Fruit fly (Drosophila melanogaster): ENCODE measurements around the gene Sytalpha.

The Sytalpha gene

DNA sequence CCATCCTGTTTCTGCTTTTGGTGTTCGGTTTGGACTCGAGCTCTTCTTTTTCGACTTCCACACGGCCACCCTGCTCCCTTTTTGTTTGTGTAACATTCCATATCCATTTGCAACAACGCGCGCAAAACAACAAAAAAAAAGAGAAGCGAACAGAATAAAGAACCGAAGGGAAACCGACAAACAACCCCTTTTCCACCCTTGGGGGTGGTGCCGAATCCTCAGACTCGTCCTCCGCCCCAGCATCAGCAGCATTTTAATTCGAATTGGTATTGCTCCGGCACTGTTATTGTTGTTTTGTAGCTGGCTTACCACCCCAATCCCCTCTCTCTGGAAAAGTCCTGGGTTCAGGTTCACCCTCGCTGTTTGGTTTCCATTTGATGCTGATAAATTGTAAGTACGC, 7.1 kb upstream of the Sytalpha start (continued):
- TF ChIP-seq CG11085 (GFP tag; IDR thresholded peaks at IDR 0.05) (no peak), Lpt (GFP tag; optimal IDR thresholded peaks at IDR 0.05) (no peak), br (optimal IDR thresholded peaks at IDR 0.05) (no peak), caup (GFP tag; optimal IDR thresholded peaks at IDR 0.05; ENCODE audit: severe bottlenecking) (no peak), CG4617 (GFP tag; optimal IDR thresholded peaks at IDR 0.05; ENCODE audit: borderline replicate concordance) (no peak), E2f1 (GFP tag; IDR thresholded peaks at IDR 0.05) (no peak), Dref (GFP tag; IDR thresholded peaks at IDR 0.05) (no peak), p53 (GFP tag; optimal IDR thresholded peaks at IDR 0.05) (no peak), CG8924 (tag; optimal IDR thresholded peaks at IDR 0.05) (no peak), chinmo (GFP tag; IDR thresholded peaks at IDR 0.05; ENCODE audit: partially characterized antibody) (0 out of 4 replicates have a peak, but pooled peaks have one; percentile 45), crol (GFP tag; IDR thresholded peaks at IDR 0.05) (peak; percentile 54; the same call in 1 of the 2 replicates), Drgx (GFP tag; IDR thresholded peaks at IDR 0.05) (no peak), sqz (GFP tag; optimal IDR thresholded peaks at IDR 0.05) (peak; percentile 71), pita (GFP tag; optimal IDR thresholded peaks at IDR 0.05) (no peak), H15 (GFP tag; IDR thresholded peaks at IDR 0.05) (no peak), CG11247 (GFP tag; IDR thresholded peaks at IDR 0.05) (no peak), Kr (GFP tag; optimal IDR thresholded peaks at IDR 0.05) (peak; percentile 15), CG17328 (GFP tag; IDR thresholded peaks at IDR 0.05) (no peak), oc (tag; optimal IDR thresholded peaks at IDR 0.05) (peak; percentile 40), Camta (GFP tag; optimal IDR thresholded peaks at IDR 0.05) (no peak), CG10565 (GFP tag; optimal IDR thresholded peaks at IDR 0.05) (no peak), B-H2 (GFP tag; optimal IDR thresholded peaks at IDR 0.05) (peak; percentile 2), seq (GFP tag; IDR thresholded peaks at IDR 0.05) (peak; percentile 36; the same call in 1 of the 2 replicates), CG4360 (GFP tag; IDR thresholded peaks at IDR 0.05) (peak; percentile 68), fu2 (GFP tag; optimal IDR thresholded peaks at IDR 0.05) (no peak), CG3726 (GFP tag; IDR thresholded peaks at IDR 0.05) (no peak)

DNA sequence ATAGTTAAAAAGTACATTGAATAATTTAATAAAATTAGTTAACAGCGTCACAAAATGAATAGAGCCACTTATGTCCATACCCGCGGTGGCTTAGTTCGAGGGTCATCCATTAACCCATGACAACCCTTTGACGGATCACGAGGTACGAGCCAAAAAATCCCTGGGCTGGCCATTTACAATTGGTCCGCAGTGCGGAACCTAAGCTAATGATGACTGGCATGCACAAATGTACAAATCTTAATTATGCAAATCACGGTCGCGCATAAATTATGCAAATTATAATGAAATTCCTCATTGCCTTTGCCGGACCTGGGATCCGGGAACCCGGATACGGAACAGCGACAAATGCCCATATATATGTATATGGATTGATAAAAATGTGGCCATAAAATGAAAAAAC, 5.3 kb upstream of the Sytalpha start:
- TF ChIP-seq gsb-n (tag; optimal IDR thresholded peaks at IDR 0.05): peak; percentile 58
- peak; percentile 13 for TF ChIP-seq Oli (tag; optimal IDR thresholded peaks at IDR 0.05)
- 0 out of 2 replicates have a peak, but pooled peaks have one; percentile 14 for TF ChIP-seq Awh (GFP tag; IDR thresholded peaks at IDR 0.05)
- 0 out of 3 replicates have a peak, but pooled peaks have one; percentile 23 for TF ChIP-seq row (GFP tag; IDR thresholded peaks at IDR 0.05)
- TF ChIP-seq CG7745 (tag; optimal IDR thresholded peaks at IDR 0.05): peak; percentile 48
- TF ChIP-seq CG12155 (GFP tag; optimal IDR thresholded peaks at IDR 0.05): no peak
- no peak for TF ChIP-seq Mes4 (GFP tag; optimal IDR thresholded peaks at IDR 0.05)
- peak; percentile 69; the same call in 1 of the 2 replicates for TF ChIP-seq vvl (GFP tag; IDR thresholded peaks at IDR 0.05)
- TF ChIP-seq pnt (GFP tag; optimal IDR thresholded peaks at IDR 0.05): no peak

DNA sequence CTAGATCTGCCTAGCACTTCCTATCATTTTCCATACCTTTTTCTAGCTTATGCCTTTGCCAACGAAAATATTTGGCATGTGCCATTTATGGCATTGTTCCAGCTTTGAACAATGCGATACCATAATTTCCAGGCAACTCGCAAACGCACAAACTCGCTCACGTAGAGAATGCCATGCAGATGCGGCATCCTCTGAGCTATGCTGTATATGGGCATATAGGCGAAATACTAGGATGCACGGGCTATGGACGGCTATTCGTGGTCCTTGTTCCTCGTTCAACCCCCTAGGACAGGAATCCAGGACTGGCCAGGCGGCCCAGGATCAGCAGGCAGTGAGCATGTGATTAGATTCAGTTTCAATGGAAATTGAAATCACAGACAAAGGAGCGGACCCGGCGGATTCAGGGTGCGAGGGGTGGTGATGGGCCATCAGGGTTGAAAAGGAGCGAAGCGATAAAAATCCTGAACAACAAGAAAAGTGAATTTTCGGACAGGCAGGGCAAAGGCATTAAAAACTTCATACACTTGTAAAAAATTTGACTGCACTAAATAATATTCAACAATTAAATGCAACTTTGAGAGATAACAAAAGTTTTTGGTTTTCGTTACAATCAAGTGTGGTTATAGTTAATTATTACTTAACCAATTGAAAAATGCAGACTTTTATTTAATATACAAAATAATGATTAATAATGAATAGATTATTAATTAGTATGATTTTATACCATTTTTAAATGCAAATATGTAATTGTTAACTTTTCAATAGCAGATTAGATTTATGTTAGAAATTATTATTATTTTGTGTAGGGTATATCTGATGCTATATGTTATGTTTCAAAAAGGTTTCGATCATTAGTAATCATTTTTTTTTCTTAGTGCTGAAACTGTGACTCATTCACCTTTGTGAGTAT, 3.6 kb upstream of the Sytalpha start:
- TF ChIP-seq Rx (GFP tag; IDR thresholded peaks at IDR 0.05) (no peak), salm (tag; optimal IDR thresholded peaks at IDR 0.05) (no peak), btn (GFP tag; optimal IDR thresholded peaks at IDR 0.05) (no peak), E2f2 (GFP tag; IDR thresholded peaks at IDR 0.05) (no peak), Sry-β (GFP tag; optimal IDR thresholded peaks at IDR 0.05) (no peak), CG12299 (tag; optimal IDR thresholded peaks at IDR 0.05) (no peak), CkIIα-i1 (GFP tag; IDR thresholded peaks at IDR 0.05) (no peak), Ets97D (GFP tag; optimal IDR thresholded peaks at IDR 0.05) (no peak), Nf-YB (GFP tag; optimal IDR thresholded peaks at IDR 0.05) (peak; percentile 46), CG13296 (GFP tag; optimal IDR thresholded peaks at IDR 0.05) (peak; percentile 20), CG1233 (GFP tag; optimal IDR thresholded peaks at IDR 0.05) (peak; percentile 18), Hr39 (optimal IDR thresholded peaks at IDR 0.05) (no peak), CG15269 (tag; optimal IDR thresholded peaks at IDR 0.05) (peak; percentile 52), CG34224 (GFP tag; IDR thresholded peaks at IDR 0.05; ENCODE audit: partially characterized antibody) (no peak), CG17802 (tag; optimal IDR thresholded peaks at IDR 0.05) (no peak)

Data from whole organism, embryonic.